Worm (Caenorhabditis elegans) whole organism, L3 larva: ENCODE results near the gene C08E3.1.

Experiments
- R02D3.7 ChIP-seq: fragments of 150-350 bp; optimal IDR thresholded peaks from 2 replicates; lab custom pipeline; 2014; ENCODE audit warnings: missing biosample characterization, missing genetic modification characterization
- ZK546.5 ChIP-seq: sonication (generic microtip); optimal IDR thresholded peaks from 2 replicates; lab custom pipeline; 2017; ENCODE audit warnings: missing biosample characterization, missing genetic modification characterization
- ceh-16 ChIP-seq: sonication (generic microtip); optimal IDR thresholded peaks from 2 replicates; lab custom pipeline; 2017; ENCODE audit warnings: missing biosample characterization, missing genetic modification characterization
- ceh-28 ChIP-seq: fragments of 150-350 bp; optimal IDR thresholded peaks from 2 replicates; lab custom pipeline; 2014; ENCODE audit warnings: missing biosample characterization, missing genetic modification reagents, missing genetic modification characterization
- ceh-82 ChIP-seq: fragments of 150-350 bp; optimal IDR thresholded peaks from 2 replicates; lab custom pipeline; 2014; ENCODE audit warnings: missing biosample characterization, missing genetic modification characterization
- egl-5 ChIP-seq: fragments of 150-350 bp; optimal IDR thresholded peaks from 2 replicates; lab custom pipeline; 2017; ENCODE audit warnings: missing biosample characterization, missing genetic modification reagents, missing genetic modification characterization, inconsistent platforms
- elt-1 ChIP-seq: fragments of 150-350 bp; optimal IDR thresholded peaks from 2 replicates; lab custom pipeline; 2014; ENCODE audit warnings: missing biosample characterization, missing genetic modification characterization
- elt-3 ChIP-seq, 3 experiments: fragments of 150-350 bp in 1 of 3; sonication (generic microtip) in 2 of 3; optimal IDR thresholded peaks; 2 replicates in 2 of 3; 4 replicates in 1 of 3; lab custom pipeline; 2014 to 2017; ENCODE audit warnings: missing biosample characterization in 3 of 3, missing genetic modification characterization in 3 of 3
- eor-1 ChIP-seq, 2 experiments: fragments of 150-350 bp; optimal IDR thresholded peaks; 2 replicates each; lab custom pipeline; 2014 to 2018; ENCODE audit warnings: missing biosample characterization in 2 of 2, missing genetic modification characterization in 2 of 2
- fkh-10 ChIP-seq: sonication (generic microtip); optimal IDR thresholded peaks from 2 replicates; lab custom pipeline; 2017; ENCODE audit warnings: missing biosample characterization, missing genetic modification reagents, missing genetic modification characterization
- fkh-2 ChIP-seq: fragments of 150-350 bp; optimal IDR thresholded peaks from 2 replicates; lab custom pipeline; 2014; ENCODE audit warnings: missing biosample characterization, missing genetic modification reagents, missing genetic modification characterization
- fos-1 ChIP-seq: fragments of 150-350 bp; optimal IDR thresholded peaks from 2 replicates; lab custom pipeline; 2014; ENCODE audit warnings: missing biosample characterization, missing genetic modification characterization
- jun-1 ChIP-seq: fragments of 150-350 bp; optimal IDR thresholded peaks from 2 replicates; lab custom pipeline; 2014; ENCODE audit warnings: missing biosample characterization, missing genetic modification reagents, missing genetic modification characterization
- lin-15B ChIP-seq: fragments of 150-350 bp; optimal IDR thresholded peaks from 2 replicates; lab custom pipeline; 2014; ENCODE audit warnings: missing biosample characterization, missing genetic modification characterization
- lin-39 ChIP-seq: fragments of 150-350 bp; optimal IDR thresholded peaks from 2 replicates; lab custom pipeline; 2018; ENCODE audit warnings: missing biosample characterization, missing genetic modification reagents, missing genetic modification characterization
- nhr-11 ChIP-seq: fragments of 150-350 bp; optimal IDR thresholded peaks from 2 replicates; lab custom pipeline; 2014; ENCODE audit warnings: missing biosample characterization, missing genetic modification characterization
- nhr-12 ChIP-seq: fragments of 150-350 bp; optimal IDR thresholded peaks from 2 replicates; lab custom pipeline; 2014; ENCODE audit warnings: missing biosample characterization, missing genetic modification characterization
- nhr-23 ChIP-seq: fragments of 150-350 bp; optimal IDR thresholded peaks from 2 replicates; lab custom pipeline; 2014; ENCODE audit warnings: missing biosample characterization, missing genetic modification reagents, missing genetic modification characterization
- nhr-237 ChIP-seq: fragments of 150-350 bp; optimal IDR thresholded peaks from 2 replicates; lab custom pipeline; 2014; ENCODE audit warnings: missing biosample characterization, missing genetic modification characterization
- nhr-25 ChIP-seq: sonication (generic microtip); optimal IDR thresholded peaks from 2 replicates; lab custom pipeline; 2017; ENCODE audit warnings: missing biosample characterization, missing genetic modification characterization
- nhr-28 ChIP-seq: fragments of 150-350 bp; optimal IDR thresholded peaks from 2 replicates; lab custom pipeline; 2014; ENCODE audit warnings: missing biosample characterization, missing genetic modification characterization
- nhr-43 ChIP-seq: sonication (generic microtip); optimal IDR thresholded peaks from 2 replicates; lab custom pipeline; 2016; ENCODE audit warnings: mild to moderate bottlenecking, missing genetic modification characterization, missing compliant biosample characterization; ENCODE audit not compliant: poor library complexity, severe bottlenecking
- nhr-76 ChIP-seq: fragments of 150-350 bp; sonication (generic microtip); optimal IDR thresholded peaks from 5 replicates; lab custom pipeline; 2014; ENCODE audit warnings: missing biosample characterization, missing genetic modification characterization
- nhr-77 ChIP-seq: fragments of 150-350 bp; optimal IDR thresholded peaks from 2 replicates; lab custom pipeline; 2014; ENCODE audit warnings: missing biosample characterization, missing genetic modification characterization
- pha-4 ChIP-seq: fragments of 150-350 bp; optimal IDR thresholded peaks from 2 replicates; lab custom pipeline; 2014; ENCODE audit warnings: missing biosample characterization, missing genetic modification reagents, missing genetic modification characterization
- pqm-1 ChIP-seq: fragments of 150-350 bp; optimal IDR thresholded peaks from 2 replicates; lab custom pipeline; 2017; ENCODE audit warnings: missing biosample characterization, missing genetic modification characterization, inconsistent platforms
- sea-2 ChIP-seq: fragments of 150-350 bp; sonication (generic microtip); optimal IDR thresholded peaks from 4 replicates; lab custom pipeline; 2014; ENCODE audit warnings: missing biosample characterization, missing genetic modification reagents, missing genetic modification characterization
- skn-1 ChIP-seq: fragments of 150-350 bp; optimal IDR thresholded peaks from 2 replicates; lab custom pipeline; 2014; ENCODE audit warnings: missing biosample characterization, missing genetic modification characterization
- snpc-4 ChIP-seq: fragments of 150-350 bp; optimal IDR thresholded peaks from 2 replicates; lab custom pipeline; 2014; ENCODE audit warnings: missing biosample characterization, missing genetic modification characterization
- tbx-2 ChIP-seq: sonication (generic microtip); optimal IDR thresholded peaks from 2 replicates; lab custom pipeline; 2016; ENCODE audit warnings: mild to moderate bottlenecking, missing genetic modification characterization, missing compliant biosample characterization
- unc-62 ChIP-seq: fragments of 150-350 bp; sonication (generic microtip); optimal IDR thresholded peaks from 4 replicates; lab custom pipeline; 2014; ENCODE audit warnings: missing biosample characterization, missing genetic modification reagents, missing genetic modification characterization
- zag-1 ChIP-seq: fragments of 150-350 bp; optimal IDR thresholded peaks from 2 replicates; lab custom pipeline; 2014; ENCODE audit warnings: missing biosample characterization, missing genetic modification characterization
- ztf-11 ChIP-seq: fragments of 150-350 bp; optimal IDR thresholded peaks from 2 replicates; lab custom pipeline; 2014; ENCODE audit warnings: missing biosample characterization, missing genetic modification characterization
- ztf-4 ChIP-seq: fragments of 150-350 bp; optimal IDR thresholded peaks from 2 replicates; lab custom pipeline; 2014; ENCODE audit warnings: missing biosample characterization, missing genetic modification characterization

C08E3.1 gene

ce11 chrII:1646199-1646598 is 12.6 kb downstream of the C08E3.1 start, which contains the start of gene ZC204.17:
TSS of gene ZC204.17 (minus strand) at chrII:1646299.
- no peak for TF ChIP-seq snpc-4 (tag; lab: Kevin White, UChicago)

- no peak for TF ChIP-seq nhr-76 (tag; lab: Kevin White, UChicago)
- TF ChIP-seq fkh-10 (GFP tag; lab: Kevin White, UChicago), result peak; percentile 44
- TF ChIP-seq ztf-11 (tag; lab: Kevin White, UChicago), result no peak
- no peak for TF ChIP-seq skn-1 (tag; lab: Kevin White, UChicago)
- TF ChIP-seq nhr-237 (tag; lab: Kevin White, UChicago), result no peak
Measured at ce11 chrII:1648768-1649167, 15.2 kb downstream of the C08E3.1 start, which contains the start of gene fbxb-21. TSS of gene fbxb-21 (minus strand) at chrII:1648868.

- TF ChIP-seq lin-39 (no peak), tbx-2 (tag; lab: Kevin White, UChicago) (no peak), fkh-2 (tag; lab: Kevin White, UChicago) (no peak), sea-2 (no peak), snpc-4 (tag; lab: Kevin White, UChicago) (no peak), nhr-11 (tag; lab: Kevin White, UChicago) (no peak), nhr-28 (no peak), ceh-82 (no peak), lin-15B (tag; lab: Kevin White, UChicago) (no peak)
Measured at ce11 chrII:1650502-1650901, 16.9 kb downstream of the C08E3.1 start, which contains the start of gene fbxb-20. TSS of gene fbxb-20 (minus strand) at chrII:1650602.

- TF ChIP-seq zag-1 (tag; lab: Kevin White, UChicago) (no peak), pha-4 (tag; lab: Kevin White, UChicago) (no peak), nhr-43 (tag; lab: Kevin White, UChicago) (no peak), ztf-4 (tag; lab: Kevin White, UChicago) (no peak), fkh-10 (GFP tag; lab: Kevin White, UChicago) (peak; percentile 15), elt-1 (tag; lab: Kevin White, UChicago) (no peak), ztf-11 (tag; lab: Kevin White, UChicago) (no peak), sea-2 (no peak)
Measured at ce11 chrII:1651804-1652203, 18.2 kb downstream of the C08E3.1 start, which contains the start of gene fbxb-16. TSS of gene fbxb-16 (minus strand) at chrII:1651904.

ce11 chrII:1653397-1653796 is 19.8 kb downstream of the C08E3.1 start, which contains the start of gene fbxb-15:
TSS of gene fbxb-15 (minus strand) at chrII:1653497.
- no peak for TF ChIP-seq unc-62 (GFP tag; lab: Kevin White, UChicago)
- no peak for TF ChIP-seq nhr-11 (tag; lab: Kevin White, UChicago)
- no peak for TF ChIP-seq fos-1 (tag; lab: Kevin White, UChicago)
- no peak for TF ChIP-seq nhr-23 (tag; lab: Kevin White, UChicago)
- no peak for TF ChIP-seq egl-5 (tag; lab: Kevin White, UChicago)
- TF ChIP-seq pqm-1 (tag; lab: Kevin White, UChicago), result no peak
- no peak for TF ChIP-seq eor-1 (tag; optimal IDR thresholded peaks at IDR 0.05; lab: Kevin White, UChicago)
- no peak for TF ChIP-seq skn-1 (tag; lab: Kevin White, UChicago)
- TF ChIP-seq nhr-12 (tag; lab: Kevin White, UChicago), result no peak
- no peak for TF ChIP-seq nhr-25 (tag; lab: Kevin White, UChicago)
- no peak for TF ChIP-seq snpc-4 (tag; lab: Kevin White, UChicago)
- no peak for TF ChIP-seq ceh-28

- TF ChIP-seq unc-62 (GFP tag; lab: Kevin White, UChicago) (no peak), nhr-11 (tag; lab: Kevin White, UChicago) (no peak), lin-15B (tag; lab: Kevin White, UChicago) (no peak), ceh-82 (no peak), eor-1 (tag; optimal IDR thresholded peaks at IDR 0.05; lab: Kevin White, UChicago) (no peak), fkh-2 (tag; lab: Kevin White, UChicago) (no peak), R02D3.7 (tag; lab: Kevin White, UChicago) (no peak)
- TF ChIP-seq, all 47 proteins: peak for 0
Measured at ce11 chrII:1654917-1655316, 21.3 kb downstream of the C08E3.1 start, which contains the start of gene btb-12. TSS of gene btb-12 (plus strand) at chrII:1655217.

- TF ChIP-seq R02D3.7 (tag; lab: Kevin White, UChicago) (no peak), ceh-28 (no peak), fkh-10 (GFP tag; lab: Kevin White, UChicago) (no peak), nhr-43 (tag; lab: Kevin White, UChicago) (no peak), ZK546.5 (no peak), lin-39 (no peak), elt-3 (tag; optimal IDR thresholded peaks at IDR 0.05; lab: Kevin White, UChicago) (no peak), nhr-77 (no peak), jun-1 (tag; lab: Kevin White, UChicago) (no peak), ceh-16 (tag; lab: Kevin White, UChicago) (no peak), skn-1 (tag; lab: Kevin White, UChicago) (no peak)
Measured at ce11 chrII:1657202-1657601, 23.6 kb downstream of the C08E3.1 start, which contains the start of gene ZC204.12. TSS of gene ZC204.12 (minus strand) at chrII:1657302.
